Worm (Caenorhabditis elegans): ENCODE results near the gene ZK1086.3.

ce11 chrX:13793525-13793924 lies 2.9 kb downstream of the ZK1086.3 start, which contains the start of gene ZK1086.2:
- no peak for TF ChIP-seq mml-1 (tag; optimal IDR thresholded peaks at IDR 0.05)
- TF ChIP-seq ZK546.5 (tag; optimal IDR thresholded peaks at IDR 0.05) = no peak
- TF ChIP-seq ztf-4 (tag; optimal IDR thresholded peaks at IDR 0.05) = no peak
- no peak for TF ChIP-seq mdl-1 (tag; optimal IDR thresholded peaks at IDR 0.05)
- TF ChIP-seq elt-2 (tag; optimal IDR thresholded peaks at IDR 0.05) = no peak
- TF ChIP-seq ama-1 (optimal IDR thresholded peaks at IDR 0.05) = no peak
- TF ChIP-seq elt-1 (tag; optimal IDR thresholded peaks at IDR 0.05) = no peak
- TF ChIP-seq aly-2 (tag; optimal IDR thresholded peaks at IDR 0.05) = no peak
- no peak for TF ChIP-seq fos-1 (tag; optimal IDR thresholded peaks at IDR 0.05)
- no peak for TF ChIP-seq snpc-4 (tag; optimal IDR thresholded peaks at IDR 0.05)

Measured in whole organism, L3 larva.